Worm (Caenorhabditis elegans) whole organism, young adult: ENCODE results near the gene Y50E8A.12.
A peak's percentile ranks its signal among the peaks of the same experiment; 100 is the strongest.
"Not testable (repeated sequence)": the region's sequence is repeated elsewhere in the genome, so short reads cannot be mapped to it uniquely, and the experiment has no call there.

ENCODE experiments used
- B0336.3 ChIP-seq: fragments of 200-800 bp; sonication (Bioruptor generic); IDR thresholded peaks from 2 replicates; pipeline ENCODE4 v1.3.6; 2022; ENCODE audit warnings: missing genetic modification characterization, missing compliant biosample characterization
- C17E4.6 ChIP-seq: fragments of 200-800 bp; sonication (Bioruptor generic); IDR thresholded peaks from 2 replicates; pipeline ENCODE4 v1.3.6; 2022; ENCODE audit warnings: missing genetic modification reagents, missing genetic modification characterization, missing compliant biosample characterization
- D2030.7 ChIP-seq: fragments of 200-800 bp; sonication (Bioruptor generic); IDR thresholded peaks from 2 replicates; pipeline ENCODE4 v1.3.6; 2022; ENCODE audit warnings: missing genetic modification reagents, missing genetic modification characterization, missing compliant biosample characterization
- F10E7.11 ChIP-seq: sonication (generic microtip); optimal IDR thresholded peaks from 2 replicates; lab custom pipeline; 2017; ENCODE audit warnings: mild to moderate bottlenecking, missing genetic modification characterization, moderate library complexity, missing compliant biosample characterization
- F23B12.7 ChIP-seq: sonication (generic microtip); optimal IDR thresholded peaks from 2 replicates; lab custom pipeline; 2017; ENCODE audit warnings: missing genetic modification characterization, mild to moderate bottlenecking, missing compliant biosample characterization, antibody characterized with exemption, moderate library complexity; ENCODE audit not compliant: insufficient read depth
- F33H1.4 ChIP-seq: fragments of 200-800 bp; sonication (Bioruptor generic); IDR thresholded peaks from 2 replicates; pipeline ENCODE4 v1.3.6; 2022; ENCODE audit warnings: missing genetic modification reagents, missing genetic modification characterization, missing compliant biosample characterization
- F39B2.1 ChIP-seq: fragments of 200-800 bp; sonication (Bioruptor generic); IDR thresholded peaks from 2 replicates; pipeline ENCODE4 v1.3.6; 2022; ENCODE audit warnings: missing genetic modification reagents, missing genetic modification characterization, missing compliant biosample characterization
- K12H6.12 ChIP-seq: fragments of 200-800 bp; sonication (Bioruptor generic); optimal IDR thresholded peaks from 2 replicates; lab custom pipeline; 2018; ENCODE audit warnings: mild to moderate bottlenecking, missing genetic modification characterization, missing compliant biosample characterization
- Y53G8AR.9 ChIP-seq: fragments of 200-800 bp; sonication (Bioruptor generic); conservative IDR thresholded peaks from 2 replicates; pipeline ENCODE4 v1.3.6; 2022; ENCODE audit warnings: missing genetic modification reagents, missing genetic modification characterization, missing compliant biosample characterization
- Y56A3A.18 ChIP-seq: fragments of 200-800 bp; sonication (Bioruptor generic); IDR thresholded peaks from 2 replicates; pipeline ENCODE4 v1.3.6; 2022; ENCODE audit warnings: missing genetic modification reagents, missing genetic modification characterization, missing compliant biosample characterization
- Y67H2A.10 ChIP-seq: fragments of 200-800 bp; sonication (Bioruptor generic); conservative IDR thresholded peaks from 2 replicates; pipeline ENCODE4 v1.3.6; 2022; ENCODE audit warnings: missing genetic modification reagents, missing genetic modification characterization, missing compliant biosample characterization
- ama-1 ChIP-seq, 3 experiments: fragments of 150-350 bp in 1 of 3; sonication (generic microtip) in 2 of 3; optimal IDR thresholded peaks; 2 replicates each; lab custom pipeline; 2014 to 2018; ENCODE audit warnings: missing biosample characterization in 2 of 3, missing genetic modification characterization in 2 of 3, missing genetic modification reagents in 2 of 3
- ccch-3 ChIP-seq: fragments of 200-800 bp; sonication (Bioruptor generic); optimal IDR thresholded peaks from 2 replicates; lab custom pipeline; 2018; ENCODE audit warnings: mild to moderate bottlenecking, missing genetic modification characterization, missing compliant biosample characterization
- cebp-1 ChIP-seq, 2 experiments: fragments of 200-800 bp in 1 of 2; sonication (Bioruptor generic) in 1 of 2; sonication (generic microtip) in 1 of 2; IDR thresholded peaks in 1 of 2; optimal IDR thresholded peaks in 1 of 2; 2 replicates each; pipeline versions ENCODE4 v1.3.6 to Lab custom; 2017 to 2022; ENCODE audit warnings: missing compliant biosample characterization in 2 of 2, missing genetic modification characterization in 2 of 2, mild to moderate bottlenecking in 1 of 2, missing genetic modification reagents in 1 of 2, moderate library complexity in 1 of 2
- ceh-91 ChIP-seq: fragments of 200-800 bp; sonication (Bioruptor generic); IDR thresholded peaks from 2 replicates; pipeline ENCODE4 v1.3.6; 2022; ENCODE audit warnings: missing genetic modification reagents, missing genetic modification characterization, missing compliant biosample characterization
- chd-7 ChIP-seq: sonication (generic microtip); optimal IDR thresholded peaks from 2 replicates; lab custom pipeline; 2016; ENCODE audit warnings: mild to moderate bottlenecking, missing genetic modification characterization, moderate library complexity, missing compliant biosample characterization
- efl-1 ChIP-seq: fragments of 150-350 bp; optimal IDR thresholded peaks from 2 replicates; lab custom pipeline; 2014; ENCODE audit warnings: missing biosample characterization, missing genetic modification reagents, missing genetic modification characterization
- hlh-26 ChIP-seq: fragments of 200-800 bp; sonication (Bioruptor generic); conservative IDR thresholded peaks from 2 replicates; pipeline ENCODE4 v1.3.6; 2022; ENCODE audit warnings: missing genetic modification reagents, missing genetic modification characterization, missing compliant biosample characterization
- hmg-20 ChIP-seq: fragments of 200-800 bp; sonication (Bioruptor generic); IDR thresholded peaks from 2 replicates; pipeline ENCODE4 v1.3.6; 2022; ENCODE audit warnings: missing genetic modification reagents, missing genetic modification characterization, missing compliant biosample characterization
- let-526 ChIP-seq: fragments of 200-800 bp; sonication (Bioruptor generic); IDR thresholded peaks from 2 replicates; pipeline ENCODE4 v1.3.6; 2022; ENCODE audit warnings: missing genetic modification reagents, missing genetic modification characterization, missing compliant biosample characterization
- lsy-27 ChIP-seq: sonication (generic microtip); optimal IDR thresholded peaks from 2 replicates; lab custom pipeline; 2017; ENCODE audit warnings: missing genetic modification characterization, mild to moderate bottlenecking, missing compliant biosample characterization, antibody characterized with exemption, missing genotype, borderline replicate concordance; ENCODE audit not compliant: insufficient read depth
- madf-10 ChIP-seq: sonication (generic microtip); optimal IDR thresholded peaks from 2 replicates; lab custom pipeline; 2016; ENCODE audit warnings: mild to moderate bottlenecking, missing genetic modification characterization, missing compliant biosample characterization
- madf-6 ChIP-seq: fragments of 200-800 bp; sonication (Bioruptor generic); IDR thresholded peaks from 2 replicates; pipeline ENCODE4 v1.3.6; 2022; ENCODE audit warnings: missing genetic modification reagents, missing genetic modification characterization, missing compliant biosample characterization
- mel-28 ChIP-seq: sonication (generic microtip); optimal IDR thresholded peaks from 2 replicates; lab custom pipeline; 2016; ENCODE audit warnings: borderline replicate concordance, mild to moderate bottlenecking, missing genetic modification characterization, missing compliant biosample characterization
- nfyb-1 ChIP-seq: fragments of 200-800 bp; sonication (Bioruptor generic); IDR thresholded peaks from 2 replicates; pipeline ENCODE4 v1.3.6; 2022; ENCODE audit warnings: missing genetic modification reagents, missing genetic modification characterization, missing compliant biosample characterization
- nhr-80 ChIP-seq: sonication (generic microtip); optimal IDR thresholded peaks from 2 replicates; lab custom pipeline; 2016; ENCODE audit warnings: missing genetic modification characterization, missing compliant biosample characterization
- pbrm-1 ChIP-seq: fragments of 200-800 bp; sonication (Bioruptor generic); IDR thresholded peaks from 2 replicates; pipeline ENCODE4 v1.3.6; 2022; ENCODE audit warnings: missing genetic modification reagents, missing genetic modification characterization, missing compliant biosample characterization
- rec-8 ChIP-seq, 2 experiments: sonication (generic microtip); optimal IDR thresholded peaks; 2 replicates each; lab custom pipeline; 2016; ENCODE audit warnings: mild to moderate bottlenecking in 2 of 2, missing genetic modification characterization in 2 of 2, missing genetic modification reagents in 2 of 2, missing genotype in 2 of 2, missing biosample characterization in 1 of 2, missing compliant biosample characterization in 1 of 2, moderate library complexity in 1 of 2
- repo-1 ChIP-seq: sonication (generic microtip); optimal IDR thresholded peaks from 2 replicates; lab custom pipeline; 2017; ENCODE audit warnings: mild to moderate bottlenecking, missing genetic modification characterization, missing compliant biosample characterization
- somi-1 ChIP-seq: fragments of 200-800 bp; sonication (Bioruptor generic); optimal IDR thresholded peaks from 2 replicates; lab custom pipeline; 2018; ENCODE audit warnings: mild to moderate bottlenecking, missing genetic modification characterization, missing compliant biosample characterization
- tlf-1 ChIP-seq: fragments of 200-800 bp; sonication (Bioruptor generic); optimal IDR thresholded peaks from 2 replicates; lab custom pipeline; 2018; ENCODE audit warnings: mild to moderate bottlenecking, missing genetic modification characterization, missing compliant biosample characterization
- xnd-1 ChIP-seq: sonication (generic microtip); optimal IDR thresholded peaks from 2 replicates; lab custom pipeline; 2016; ENCODE audit warnings: missing genotype, missing genetic modification reagents, missing genetic modification characterization, missing compliant biosample characterization
- ztf-18 ChIP-seq: sonication (generic microtip); optimal IDR thresholded peaks from 2 replicates; lab custom pipeline; 2016; ENCODE audit warnings: missing genotype, mild to moderate bottlenecking, missing genetic modification characterization, missing compliant biosample characterization
- ztf-6 ChIP-seq: fragments of 200-800 bp; sonication (Bioruptor generic); IDR thresholded peaks from 2 replicates; pipeline ENCODE4 v1.3.6; 2022; ENCODE audit warnings: missing genetic modification reagents, missing genetic modification characterization, missing compliant biosample characterization

The Y50E8A.12 gene

ce11 chrV:14828407-14828806 is 44.4 kb upstream of the Y50E8A.12 start (continued):
- TF ChIP-seq let-526 (0 out of 2 replicates have a peak, but pooled peaks have one; percentile 13), F10E7.11 (tag; lab: Kevin White, UChicago) (peak; percentile 50), nhr-80 (tag; lab: Kevin White, UChicago) (no peak), hmg-20 (GFP tag; lab: Robert Waterston, UW) (no peak), xnd-1 (tag; lab: Kevin White, UChicago) (no peak), rec-8 (tag; optimal IDR thresholded peaks at IDR 0.05; lab: Kevin White, UChicago) (no peak), Y67H2A.10 (GFP tag; lab: Robert Waterston, UW) (0 out of 2 replicates have a peak, but pooled peaks have one; percentile 22), F33H1.4 (GFP tag; lab: Robert Waterston, UW) (peak; percentile 22; the same call in 1 of the 2 replicates), cebp-1 (GFP tag; IDR thresholded peaks at IDR 0.05; lab: Robert Waterston, UW) (no peak), cebp-1 (tag; optimal IDR thresholded peaks at IDR 0.05; lab: Kevin White, UChicago) (peak; percentile 63), somi-1 (GFP tag; lab: Kevin White, UChicago) (no peak)

DNA sequence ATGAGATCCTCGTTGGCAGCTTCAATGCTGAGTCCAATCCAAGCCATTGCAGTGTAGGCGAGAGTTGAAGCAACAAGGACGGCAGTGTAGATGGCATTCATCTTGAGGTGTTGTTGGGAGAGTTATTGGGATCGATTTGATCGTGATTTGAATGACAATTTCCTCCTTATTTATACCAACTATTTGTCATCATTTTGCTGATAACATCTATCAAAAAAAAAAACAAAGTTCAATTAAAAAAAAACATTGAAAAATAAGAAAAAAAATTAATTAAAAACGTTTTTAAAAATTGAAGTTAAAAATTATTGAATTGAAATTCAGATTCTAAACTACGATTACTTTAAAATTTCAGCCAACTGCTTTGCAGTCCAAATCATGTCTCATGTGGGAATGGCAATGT is 42.9 kb upstream of the Y50E8A.12 start, which contains the start of gene nspa-8:
Gene nspa-8, minus strand, starts transcription at position 101 of the 400 bp plus-strand sequence.
- not testable (repeated sequence) for TF ChIP-seq chd-7 (tag; lab: Kevin White, UChicago); madf-10 (tag; lab: Kevin White, UChicago); ceh-91

DNA sequence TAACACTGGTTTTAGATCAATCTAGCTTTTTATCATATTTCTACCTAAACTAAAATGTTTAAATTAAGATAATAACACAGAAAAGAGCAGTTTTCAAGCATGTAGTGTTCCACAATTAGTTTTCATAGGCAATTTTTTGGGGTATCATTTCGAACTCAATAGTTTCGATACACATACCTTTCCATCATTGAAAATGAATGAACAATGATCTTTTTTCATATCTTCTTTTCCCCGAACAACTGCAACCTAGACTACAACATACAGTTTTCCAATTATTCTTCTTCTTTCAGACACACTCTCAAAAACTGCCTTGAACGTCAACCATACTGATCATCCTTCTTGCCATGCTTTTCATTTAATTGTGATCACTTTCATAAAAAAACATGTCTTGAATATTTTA is 40.1 kb upstream of the Y50E8A.12 start, which contains the start of gene W06A7.4:
Gene W06A7.4, plus strand, starts transcription at position 301 of the 400 bp plus-strand sequence.
- no peak for TF ChIP-seq ztf-6
- no peak for TF ChIP-seq Y56A3A.18
- TF ChIP-seq nfyb-1 (GFP tag; lab: Robert Waterston, UW) = no peak
- no peak for TF ChIP-seq ccch-3
- TF ChIP-seq lsy-27 (tag; lab: Kevin White, UChicago) = no peak
- no peak for TF ChIP-seq hlh-26 (GFP tag; lab: Robert Waterston, UW)
- no peak for TF ChIP-seq F33H1.4 (GFP tag; lab: Robert Waterston, UW)
- no peak for TF ChIP-seq K12H6.12 (tag; lab: Kevin White, UChicago)
- TF ChIP-seq, all 124 proteins: peak for 0

DNA sequence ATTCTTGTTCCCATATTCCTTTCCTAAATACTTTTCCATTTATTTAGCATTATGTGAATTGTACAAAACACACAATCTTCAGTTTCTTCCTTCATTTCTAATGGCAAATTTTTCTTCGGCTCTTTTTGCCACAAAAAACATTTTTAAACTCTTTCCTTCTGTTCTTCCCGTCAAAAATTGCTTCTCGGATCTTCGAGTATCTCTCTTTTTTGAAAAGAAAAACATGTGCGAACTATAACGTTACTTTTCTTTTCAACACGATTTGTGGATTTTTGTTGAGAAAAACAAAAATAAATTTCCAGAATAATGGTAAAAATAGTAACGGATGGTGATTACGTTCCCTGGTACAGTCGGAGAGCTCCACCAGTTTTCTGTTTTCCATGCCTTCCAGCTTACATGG is 37.5 kb upstream of the Y50E8A.12 start, which contains the start of gene W06A7.2:
Gene W06A7.2, plus strand, starts transcription at position 301 of the 400 bp plus-strand sequence.
- no peak for TF ChIP-seq Y53G8AR.9 (GFP tag; lab: Robert Waterston, UW)
- no peak for TF ChIP-seq efl-1
- TF ChIP-seq B0336.3 (GFP tag; lab: Robert Waterston, UW) = no peak

DNA sequence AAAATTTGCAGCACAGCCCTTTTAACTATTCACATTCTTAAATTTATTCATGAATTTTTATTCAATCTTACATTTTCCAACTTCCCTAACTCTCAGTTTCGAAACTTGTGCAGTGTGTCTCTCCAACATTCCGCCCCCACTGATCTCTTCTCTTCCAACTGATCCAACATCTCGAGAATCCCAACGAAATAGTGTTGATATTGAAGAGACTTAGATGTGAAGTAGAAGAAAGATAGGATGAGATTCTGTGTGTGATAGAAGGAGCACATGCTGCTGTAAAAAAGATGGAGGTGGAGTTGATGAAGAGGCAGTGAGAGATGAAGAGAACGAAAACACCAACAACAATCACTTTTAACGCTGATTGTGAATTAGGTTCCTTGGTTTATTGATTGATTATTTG is 36.3 kb upstream of the Y50E8A.12 start:
- TF ChIP-seq F39B2.1 = no peak
- no peak for TF ChIP-seq tlf-1 (GFP tag; lab: Kevin White, UChicago)
- TF ChIP-seq ztf-18 (tag; lab: Kevin White, UChicago) = no peak
- TF ChIP-seq F23B12.7 = no peak
- TF ChIP-seq repo-1 (tag; lab: Kevin White, UChicago) = no peak
- no peak for TF ChIP-seq madf-6 (GFP tag; lab: Robert Waterston, UW)
- no peak for TF ChIP-seq C17E4.6 (GFP tag; lab: Robert Waterston, UW)
- TF ChIP-seq pbrm-1 = no peak
- TF ChIP-seq ama-1 (optimal IDR thresholded peaks at IDR 0.05; lab: Kevin White, UChicago) = no peak
- no peak for TF ChIP-seq ama-1 (GFP tag; optimal IDR thresholded peaks at IDR 0.05; lab: Kevin White, UChicago)
- TF ChIP-seq mel-28 = no peak
- no peak for TF ChIP-seq D2030.7
- TF ChIP-seq cebp-1 (GFP tag; IDR thresholded peaks at IDR 0.05; lab: Robert Waterston, UW) = no peak
- TF ChIP-seq cebp-1 (tag; optimal IDR thresholded peaks at IDR 0.05; lab: Kevin White, UChicago) = no peak
- TF ChIP-seq somi-1 (GFP tag; lab: Kevin White, UChicago) = no peak
